Fruit fly (Drosophila melanogaster): ENCODE results near the gene Pde6.
A peak's percentile ranks its signal among the peaks of the same experiment; 100 is the strongest.

Pde6 gene

DNA sequence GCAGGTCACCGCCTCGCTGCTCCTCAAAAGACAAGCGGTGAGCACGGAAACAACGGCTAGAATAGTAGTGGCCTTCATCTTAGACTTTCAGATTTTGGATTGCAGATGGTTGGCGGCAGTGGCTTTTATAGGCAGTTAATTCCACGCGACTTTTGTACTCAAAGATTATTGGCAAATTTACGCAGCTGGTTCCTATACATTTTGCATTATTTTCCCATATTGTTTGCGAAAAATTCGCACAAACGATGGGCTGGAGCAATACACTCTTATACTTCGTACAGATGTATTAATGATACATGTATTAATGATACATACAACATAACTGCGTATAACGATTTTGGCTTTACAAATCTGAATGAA lies 6.6 kb upstream of the Pde6 start, which contains the start of gene CG8087:
Gene CG8087, minus strand, starts transcription at position 101 of the 360 bp plus-strand sequence.
- TF ChIP-seq pad (GFP tag; optimal IDR thresholded peaks at IDR 0.05): no peak
- TF ChIP-seq cnc (optimal IDR thresholded peaks at IDR 0.05): no peak
- TF ChIP-seq Mnt (GFP tag; optimal IDR thresholded peaks at IDR 0.05): no peak
- no peak for TF ChIP-seq CG14711 (tag; optimal IDR thresholded peaks at IDR 0.05)
- TF ChIP-seq Hr96 (GFP tag; optimal IDR thresholded peaks at IDR 0.05): no peak
- TF ChIP-seq CG5204 (GFP tag; optimal IDR thresholded peaks at IDR 0.05): no peak
- no peak for TF ChIP-seq Clk (GFP tag; optimal IDR thresholded peaks at IDR 0.05)
- no peak for TF ChIP-seq bab1 (GFP tag; optimal IDR thresholded peaks at IDR 0.05)
- no peak for TF ChIP-seq CG7101 (tag; optimal IDR thresholded peaks at IDR 0.05)
- TF ChIP-seq Crg-1 (GFP tag; optimal IDR thresholded peaks at IDR 0.05): no peak
- no peak for TF ChIP-seq CG33017 (tag; optimal IDR thresholded peaks at IDR 0.05)

DNA sequence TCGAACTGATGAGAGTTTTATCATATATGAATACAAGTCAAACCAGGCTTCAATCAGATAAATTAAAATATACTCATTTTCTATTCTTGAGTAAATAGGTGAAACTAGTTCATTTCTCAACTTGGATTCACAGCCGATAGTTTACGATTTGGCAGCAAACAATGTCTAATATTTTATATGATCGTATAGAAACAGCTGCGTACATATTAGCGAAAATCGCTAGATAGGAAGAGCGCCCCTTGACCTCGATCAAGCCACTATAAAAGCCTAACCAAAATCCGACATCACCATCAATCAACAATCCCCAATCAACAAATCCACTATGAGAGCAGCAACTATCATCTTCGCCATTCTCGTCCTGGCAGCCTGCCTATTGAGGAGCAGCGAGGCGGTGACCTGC lies 3.9 kb upstream of the Pde6 start, which contains the start of gene CG14851:
Gene CG14851, plus strand, starts transcription at position 301 of the 400 bp plus-strand sequence.
- TF ChIP-seq ovo (GFP tag; optimal IDR thresholded peaks at IDR 0.05) (no peak), CG1620 (GFP tag; optimal IDR thresholded peaks at IDR 0.05) (no peak), CG5204 (GFP tag; optimal IDR thresholded peaks at IDR 0.05) (no peak), bab1 (GFP tag; optimal IDR thresholded peaks at IDR 0.05) (no peak), tj (GFP tag; optimal IDR thresholded peaks at IDR 0.05) (no peak), kay (GFP tag; ENCODE audit: borderline replicate concordance) (no peak), Clk (GFP tag; optimal IDR thresholded peaks at IDR 0.05) (no peak)

dm6 chr3R:14560635-14561034 lies 2.5 kb upstream of the Pde6 start, which contains the start of gene Jig:
Gene Jig (plus strand): TSS chr3R:14560935.
- TF ChIP-seq kay (GFP tag; ENCODE audit: borderline replicate concordance) (no peak), CG12768 (GFP tag; optimal IDR thresholded peaks at IDR 0.05) (no peak), Crg-1 (GFP tag; optimal IDR thresholded peaks at IDR 0.05) (no peak), cic (GFP tag; optimal IDR thresholded peaks at IDR 0.05) (no peak), bab1 (GFP tag; optimal IDR thresholded peaks at IDR 0.05) (no peak), tj (GFP tag; optimal IDR thresholded peaks at IDR 0.05) (no peak), Clk (GFP tag; optimal IDR thresholded peaks at IDR 0.05) (no peak), CG33017 (tag; optimal IDR thresholded peaks at IDR 0.05) (no peak), CG5204 (GFP tag; optimal IDR thresholded peaks at IDR 0.05) (no peak), Mnt (GFP tag; optimal IDR thresholded peaks at IDR 0.05) (no peak), CG11617 (GFP tag; optimal IDR thresholded peaks at IDR 0.05) (no peak), CG7101 (tag; optimal IDR thresholded peaks at IDR 0.05) (no peak), toe (GFP tag; optimal IDR thresholded peaks at IDR 0.05) (no peak), CG14711 (tag; optimal IDR thresholded peaks at IDR 0.05) (no peak), pad (GFP tag; optimal IDR thresholded peaks at IDR 0.05) (no peak)

DNA sequence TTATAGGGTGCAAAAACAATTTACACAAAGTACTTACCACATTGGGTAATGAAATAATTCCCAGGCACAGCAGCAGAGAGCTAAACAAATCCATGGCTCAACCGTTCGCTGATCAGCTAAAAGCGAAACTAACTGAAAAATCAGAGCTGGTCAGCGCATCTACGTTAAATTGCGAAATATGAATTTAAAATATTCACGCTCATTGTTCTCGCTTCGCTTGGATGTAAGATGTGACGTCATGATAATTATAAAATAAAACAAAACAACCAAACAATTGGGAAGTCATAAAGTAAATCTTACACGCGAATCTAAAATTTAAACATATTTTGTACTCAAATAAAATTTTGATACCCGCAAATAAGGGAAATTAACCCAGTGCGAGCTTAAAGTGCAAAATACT lies 1.9 kb upstream of the Pde6 start, which contains the start of gene CG14854:
Gene CG14854, minus strand, starts transcription at position 101 of the 400 bp plus-strand sequence.
- no peak for TF ChIP-seq ovo (GFP tag; optimal IDR thresholded peaks at IDR 0.05)
- TF ChIP-seq CG5204 (GFP tag; optimal IDR thresholded peaks at IDR 0.05): no peak
- no peak for TF ChIP-seq Hr96 (GFP tag; optimal IDR thresholded peaks at IDR 0.05)
- TF ChIP-seq Clk (GFP tag; optimal IDR thresholded peaks at IDR 0.05): no peak
- no peak for TF ChIP-seq CG7101 (tag; optimal IDR thresholded peaks at IDR 0.05)
- no peak for TF ChIP-seq CG7045 (GFP tag; optimal IDR thresholded peaks at IDR 0.05)
- TF ChIP-seq toe (GFP tag; optimal IDR thresholded peaks at IDR 0.05): no peak
- no peak for TF ChIP-seq cic (GFP tag; optimal IDR thresholded peaks at IDR 0.05)
- no peak for TF ChIP-seq tj (GFP tag; optimal IDR thresholded peaks at IDR 0.05)
- no peak for TF ChIP-seq Mnt (GFP tag; optimal IDR thresholded peaks at IDR 0.05)
- TF ChIP-seq bab1 (GFP tag; optimal IDR thresholded peaks at IDR 0.05): no peak
- TF ChIP-seq CG33017 (tag; optimal IDR thresholded peaks at IDR 0.05): no peak
- no peak for TF ChIP-seq kay (GFP tag; ENCODE audit: borderline replicate concordance)
- TF ChIP-seq Crg-1 (GFP tag; optimal IDR thresholded peaks at IDR 0.05): no peak
- no peak for TF ChIP-seq pad (GFP tag; optimal IDR thresholded peaks at IDR 0.05)
- no peak for TF ChIP-seq CG12768 (GFP tag; optimal IDR thresholded peaks at IDR 0.05)
- no peak for TF ChIP-seq CG1620 (GFP tag; optimal IDR thresholded peaks at IDR 0.05)

dm6 chr3R:14558383-14558883 lies 329 bp upstream of the Pde6 start:
- TF ChIP-seq CG33017 (tag; optimal IDR thresholded peaks at IDR 0.05): peak; percentile 88
- TF ChIP-seq CG14711 (tag; optimal IDR thresholded peaks at IDR 0.05): peak; percentile 72
- peak; percentile 70 for TF ChIP-seq Clk (GFP tag; optimal IDR thresholded peaks at IDR 0.05)
- peak; percentile 87 for TF ChIP-seq CG5204 (GFP tag; optimal IDR thresholded peaks at IDR 0.05)
- TF ChIP-seq Hr96 (GFP tag; optimal IDR thresholded peaks at IDR 0.05): peak; percentile 74
- peak; percentile 44 for TF ChIP-seq Crg-1 (GFP tag; optimal IDR thresholded peaks at IDR 0.05)
- TF ChIP-seq toe (GFP tag; optimal IDR thresholded peaks at IDR 0.05): peak; percentile 73
- TF ChIP-seq CG7045 (GFP tag; optimal IDR thresholded peaks at IDR 0.05): peak; percentile 89
- TF ChIP-seq pad (GFP tag; optimal IDR thresholded peaks at IDR 0.05): peak; percentile 57
- peak; percentile 30 for TF ChIP-seq tj (GFP tag; optimal IDR thresholded peaks at IDR 0.05)
- no peak for TF ChIP-seq CG1620 (GFP tag; optimal IDR thresholded peaks at IDR 0.05)
- no peak for TF ChIP-seq bab1 (GFP tag; optimal IDR thresholded peaks at IDR 0.05)
- TF ChIP-seq kay (GFP tag; ENCODE audit: borderline replicate concordance): no peak
- peak; percentile 69 for TF ChIP-seq CG11617 (GFP tag; optimal IDR thresholded peaks at IDR 0.05)
- TF ChIP-seq ovo (GFP tag; optimal IDR thresholded peaks at IDR 0.05): no peak
- peak; percentile 53 for TF ChIP-seq cic (GFP tag; optimal IDR thresholded peaks at IDR 0.05)
- peak; percentile 11 for TF ChIP-seq Mnt (GFP tag; optimal IDR thresholded peaks at IDR 0.05)
- TF ChIP-seq cnc (optimal IDR thresholded peaks at IDR 0.05): no peak
- peak; percentile 79 for TF ChIP-seq CG7101 (tag; optimal IDR thresholded peaks at IDR 0.05)
- TF ChIP-seq CG12768 (GFP tag; optimal IDR thresholded peaks at IDR 0.05): peak; percentile 87

DNA sequence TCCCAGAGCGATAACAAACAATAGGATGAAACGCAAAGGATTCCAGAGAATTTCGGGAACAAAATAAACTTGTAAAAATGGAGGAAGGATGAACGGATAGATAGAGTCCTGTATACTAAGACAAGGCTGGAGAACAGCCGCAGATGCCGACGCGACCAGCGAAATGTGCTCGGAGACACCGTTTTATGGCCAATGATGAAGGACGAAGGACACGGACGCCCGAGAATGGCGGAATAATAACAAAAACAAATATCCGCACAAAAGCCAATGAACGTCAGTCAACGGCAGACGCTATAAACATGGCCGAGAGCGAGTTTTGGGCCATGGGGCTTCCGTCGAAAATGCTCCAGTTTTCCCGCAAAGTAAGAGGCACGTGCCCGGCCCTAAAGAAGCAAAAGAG lies 3.1 kb downstream of the Pde6 start:
- TF ChIP-seq cic (GFP tag; optimal IDR thresholded peaks at IDR 0.05): no peak
- no peak for TF ChIP-seq pad (GFP tag; optimal IDR thresholded peaks at IDR 0.05)
- no peak for TF ChIP-seq Mnt (GFP tag; optimal IDR thresholded peaks at IDR 0.05)
- no peak for TF ChIP-seq Hr96 (GFP tag; optimal IDR thresholded peaks at IDR 0.05)
- no peak for TF ChIP-seq CG11617 (GFP tag; optimal IDR thresholded peaks at IDR 0.05)
- TF ChIP-seq CG5204 (GFP tag; optimal IDR thresholded peaks at IDR 0.05): no peak
- no peak for TF ChIP-seq CG14711 (tag; optimal IDR thresholded peaks at IDR 0.05)
- TF ChIP-seq bab1 (GFP tag; optimal IDR thresholded peaks at IDR 0.05): no peak
- TF ChIP-seq cnc (optimal IDR thresholded peaks at IDR 0.05): no peak
- no peak for TF ChIP-seq Clk (GFP tag; optimal IDR thresholded peaks at IDR 0.05)
- no peak for TF ChIP-seq CG1620 (GFP tag; optimal IDR thresholded peaks at IDR 0.05)
- no peak for TF ChIP-seq CG33017 (tag; optimal IDR thresholded peaks at IDR 0.05)
- TF ChIP-seq CG7101 (tag; optimal IDR thresholded peaks at IDR 0.05): no peak
- TF ChIP-seq ovo (GFP tag; optimal IDR thresholded peaks at IDR 0.05): no peak
